Worm (Caenorhabditis elegans) whole organism, L2 larva: ENCODE measurements around the gene ZC13.10.

ENCODE experiments used
- C34F6.9 ChIP-seq: fragments of 150-350 bp; optimal IDR thresholded peaks from 2 replicates; lab custom pipeline; 2014; ENCODE audit warnings: missing biosample characterization, missing genetic modification characterization
- F13H6.1 ChIP-seq: sonication (generic microtip); optimal IDR thresholded peaks from 2 replicates; lab custom pipeline; 2016; ENCODE audit warnings: missing genetic modification characterization, missing compliant biosample characterization
- R02D3.7 ChIP-seq: fragments of 150-350 bp; optimal IDR thresholded peaks from 2 replicates; lab custom pipeline; 2014; ENCODE audit warnings: missing biosample characterization, missing genetic modification characterization
- Y55F3AM.14 ChIP-seq: fragments of 200-800 bp; sonication (Bioruptor generic); optimal IDR thresholded peaks from 2 replicates; lab custom pipeline; 2018; ENCODE audit warnings: mild to moderate bottlenecking, missing genetic modification characterization, missing compliant biosample characterization
- ZK546.5 ChIP-seq: sonication (generic microtip); optimal IDR thresholded peaks from 2 replicates; lab custom pipeline; 2017; ENCODE audit warnings: missing biosample characterization, missing genetic modification characterization
- alr-1 ChIP-seq: fragments of 150-350 bp; optimal IDR thresholded peaks from 2 replicates; lab custom pipeline; 2014; ENCODE audit warnings: missing biosample characterization, missing genetic modification characterization
- aly-2 ChIP-seq: fragments of 150-350 bp; optimal IDR thresholded peaks from 2 replicates; lab custom pipeline; 2014; ENCODE audit warnings: missing biosample characterization, missing genetic modification characterization
- blmp-1 ChIP-seq: sonication (generic microtip); optimal IDR thresholded peaks from 2 replicates; lab custom pipeline; 2017; ENCODE audit warnings: missing genetic modification characterization, mild to moderate bottlenecking, missing compliant biosample characterization, antibody characterized with exemption, moderate library complexity; ENCODE audit not compliant: insufficient read depth
- ceh-16 ChIP-seq: fragments of 150-350 bp; optimal IDR thresholded peaks from 2 replicates; lab custom pipeline; 2014; ENCODE audit warnings: missing biosample characterization, missing genetic modification characterization
- ceh-82 ChIP-seq: fragments of 150-350 bp; optimal IDR thresholded peaks from 2 replicates; lab custom pipeline; 2014; ENCODE audit warnings: missing biosample characterization, missing genetic modification characterization
- crh-2 ChIP-seq: sonication (generic microtip); optimal IDR thresholded peaks from 2 replicates; lab custom pipeline; 2017; ENCODE audit warnings: missing biosample characterization, missing genetic modification characterization
- dmd-4 ChIP-seq: sonication (generic microtip); optimal IDR thresholded peaks from 2 replicates; lab custom pipeline; 2017; ENCODE audit warnings: missing biosample characterization, missing genetic modification characterization
- egl-27 ChIP-seq: sonication (generic microtip); optimal IDR thresholded peaks from 3 replicates; lab custom pipeline; 2017; ENCODE audit warnings: missing biosample characterization, missing genetic modification reagents, missing genetic modification characterization
- elt-1 ChIP-seq: fragments of 150-350 bp; optimal IDR thresholded peaks from 2 replicates; lab custom pipeline; 2014; ENCODE audit warnings: missing biosample characterization, missing genetic modification characterization
- elt-3 ChIP-seq: sonication (generic microtip); optimal IDR thresholded peaks from 2 replicates; lab custom pipeline; 2017; ENCODE audit warnings: missing biosample characterization, missing genetic modification characterization
- fos-1 ChIP-seq: fragments of 150-350 bp; optimal IDR thresholded peaks from 2 replicates; lab custom pipeline; 2014; ENCODE audit warnings: missing biosample characterization, missing genetic modification characterization
- gmeb-1 ChIP-seq: fragments of 150-350 bp; optimal IDR thresholded peaks from 2 replicates; lab custom pipeline; 2014; ENCODE audit warnings: missing biosample characterization, missing genetic modification characterization
- lin-11 ChIP-seq: fragments of 150-350 bp; sonication (generic microtip); optimal IDR thresholded peaks from 2 replicates; lab custom pipeline; 2014; ENCODE audit warnings: missing biosample characterization, missing genetic modification characterization, inconsistent platforms, mixed read lengths
- lin-13 ChIP-seq: fragments of 150-350 bp; optimal IDR thresholded peaks from 2 replicates; lab custom pipeline; 2014; ENCODE audit warnings: missing biosample characterization, missing genetic modification reagents, missing genetic modification characterization
- lin-39 ChIP-seq: fragments of 150-350 bp; optimal IDR thresholded peaks from 2 replicates; lab custom pipeline; 2014; ENCODE audit warnings: missing biosample characterization, missing genetic modification reagents, missing genetic modification characterization
- lsy-2 ChIP-seq, 2 experiments: fragments of 150-350 bp in 1 of 2; sonication (generic microtip) in 1 of 2; optimal IDR thresholded peaks; 2 replicates each; lab custom pipeline; 2014 to 2017; ENCODE audit warnings: missing biosample characterization in 2 of 2, missing genetic modification characterization in 2 of 2
- mab-5 ChIP-seq: fragments of 150-350 bp; optimal IDR thresholded peaks from 2 replicates; lab custom pipeline; 2014; ENCODE audit warnings: missing biosample characterization, missing genetic modification characterization
- mdl-1 ChIP-seq, 2 experiments: fragments of 150-350 bp in 1 of 2; sonication (generic microtip) in 1 of 2; optimal IDR thresholded peaks; 2 replicates each; lab custom pipeline; 2017; ENCODE audit warnings: missing biosample characterization in 2 of 2, missing genetic modification characterization in 2 of 2
- nhr-10 ChIP-seq: sonication (generic microtip); optimal IDR thresholded peaks from 2 replicates; lab custom pipeline; 2017; ENCODE audit warnings: missing biosample characterization, missing genetic modification characterization
- nhr-11 ChIP-seq: fragments of 150-350 bp; optimal IDR thresholded peaks from 2 replicates; lab custom pipeline; 2014; ENCODE audit warnings: missing biosample characterization, missing genetic modification characterization
- nhr-12 ChIP-seq: fragments of 150-350 bp; optimal IDR thresholded peaks from 2 replicates; lab custom pipeline; 2014; ENCODE audit warnings: missing biosample characterization, missing genetic modification characterization
- nhr-129 ChIP-seq: fragments of 150-350 bp; optimal IDR thresholded peaks from 2 replicates; lab custom pipeline; 2014; ENCODE audit warnings: missing biosample characterization, missing genetic modification characterization
- nhr-21 ChIP-seq: fragments of 150-350 bp; optimal IDR thresholded peaks from 2 replicates; lab custom pipeline; 2014; ENCODE audit warnings: missing biosample characterization, missing genetic modification characterization
- nhr-23 ChIP-seq: fragments of 150-350 bp; optimal IDR thresholded peaks from 2 replicates; lab custom pipeline; 2014; ENCODE audit warnings: missing biosample characterization, missing genetic modification reagents, missing genetic modification characterization
- nhr-237 ChIP-seq: fragments of 150-350 bp; optimal IDR thresholded peaks from 2 replicates; lab custom pipeline; 2014; ENCODE audit warnings: missing biosample characterization, missing genetic modification characterization
- nhr-25 ChIP-seq: fragments of 150-350 bp; sonication (generic microtip); optimal IDR thresholded peaks from 3 replicates; lab custom pipeline; 2014; ENCODE audit warnings: missing biosample characterization, missing genetic modification characterization
- nhr-6 ChIP-seq: fragments of 150-350 bp; optimal IDR thresholded peaks from 2 replicates; lab custom pipeline; 2014; ENCODE audit warnings: missing biosample characterization, missing genetic modification characterization
- nhr-77 ChIP-seq: fragments of 150-350 bp; optimal IDR thresholded peaks from 2 replicates; lab custom pipeline; 2014; ENCODE audit warnings: missing biosample characterization, missing genetic modification characterization
- sem-4 ChIP-seq: fragments of 150-350 bp; optimal IDR thresholded peaks from 2 replicates; lab custom pipeline; 2014; ENCODE audit warnings: missing biosample characterization, missing genetic modification reagents, missing genetic modification characterization
- skn-1 ChIP-seq: sonication (generic microtip); optimal IDR thresholded peaks from 2 replicates; lab custom pipeline; 2017; ENCODE audit warnings: missing biosample characterization, missing genetic modification characterization
- sma-3 ChIP-seq: sonication (generic microtip); optimal IDR thresholded peaks from 2 replicates; lab custom pipeline; 2016; ENCODE audit warnings: missing genetic modification reagents, missing genetic modification characterization, missing compliant biosample characterization
- sma-9 ChIP-seq, 2 experiments: fragments of 150-350 bp in 1 of 2; sonication (generic microtip) in 1 of 2; optimal IDR thresholded peaks; 2 replicates each; lab custom pipeline; 2014 to 2016; ENCODE audit warnings: missing genetic modification characterization in 2 of 2, mild to moderate bottlenecking in 1 of 2, missing biosample characterization in 1 of 2, missing compliant biosample characterization in 1 of 2, missing genetic modification reagents in 1 of 2, moderate library complexity in 1 of 2
- snpc-4 ChIP-seq: fragments of 150-350 bp; optimal IDR thresholded peaks from 2 replicates; lab custom pipeline; 2014; ENCODE audit warnings: missing biosample characterization, missing genetic modification characterization
- unc-39 ChIP-seq: fragments of 150-350 bp; optimal IDR thresholded peaks from 2 replicates; lab custom pipeline; 2014; ENCODE audit warnings: missing biosample characterization, missing genetic modification characterization
- unc-55 ChIP-seq: fragments of 150-350 bp; sonication (generic microtip); optimal IDR thresholded peaks from 3 replicates; lab custom pipeline; 2014; ENCODE audit warnings: missing biosample characterization, missing genetic modification reagents, missing genetic modification characterization
- unc-62 ChIP-seq: fragments of 150-350 bp; optimal IDR thresholded peaks from 2 replicates; lab custom pipeline; 2014; ENCODE audit warnings: missing biosample characterization, missing genetic modification reagents, missing genetic modification characterization
- zag-1 ChIP-seq: fragments of 150-350 bp; optimal IDR thresholded peaks from 2 replicates; lab custom pipeline; 2014; ENCODE audit warnings: missing biosample characterization, missing genetic modification characterization
- ztf-1 ChIP-seq: fragments of 200-800 bp; sonication (Bioruptor generic); conservative IDR thresholded peaks from 2 replicates; pipeline ENCODE4 v1.3.6; 2022; ENCODE audit warnings: missing genetic modification characterization, missing compliant biosample characterization
- ztf-11 ChIP-seq: sonication (generic microtip); optimal IDR thresholded peaks from 2 replicates; lab custom pipeline; 2017; ENCODE audit warnings: missing biosample characterization, missing genetic modification characterization
- ztf-4 ChIP-seq: fragments of 150-350 bp; optimal IDR thresholded peaks from 2 replicates; lab custom pipeline; 2014; ENCODE audit warnings: missing biosample characterization, missing genetic modification characterization

The ZC13.10 gene

ce11 chrX:902512-902911, at the start of gene ZC13.10:
Gene ZC13.10, minus strand, starts transcription at chrX:902612.
- no peak for TF ChIP-seq elt-3 (tag; lab: Kevin White, UChicago)
- no peak for TF ChIP-seq ZK546.5 (tag; lab: Kevin White, UChicago)
- TF ChIP-seq alr-1 (tag; lab: Kevin White, UChicago): no peak
- no peak for TF ChIP-seq sma-3 (GFP tag; lab: Kevin White, UChicago)
- no peak for TF ChIP-seq mab-5 (tag; lab: Kevin White, UChicago)
- TF ChIP-seq nhr-77 (tag; lab: Kevin White, UChicago): no peak
- TF ChIP-seq nhr-23 (tag; lab: Kevin White, UChicago): no peak
- no peak for TF ChIP-seq lin-11 (tag; lab: Kevin White, UChicago)
- no peak for TF ChIP-seq aly-2 (tag; lab: Kevin White, UChicago)
- TF ChIP-seq unc-55 (GFP tag; lab: Kevin White, UChicago): no peak
- TF ChIP-seq nhr-12 (tag; lab: Kevin White, UChicago): no peak

- no peak for TF ChIP-seq crh-2 (tag; lab: Kevin White, UChicago)
- no peak for TF ChIP-seq gmeb-1 (tag; lab: Kevin White, UChicago)
- no peak for TF ChIP-seq ztf-1 (GFP tag; lab: Robert Waterston, UW)
- TF ChIP-seq nhr-21 (tag; lab: Kevin White, UChicago): no peak
- no peak for TF ChIP-seq nhr-11 (tag; lab: Kevin White, UChicago)
- TF ChIP-seq ceh-82 (tag; lab: Kevin White, UChicago): no peak
- TF ChIP-seq nhr-237 (tag; lab: Kevin White, UChicago): no peak
- TF ChIP-seq unc-62 (GFP tag; lab: Kevin White, UChicago): no peak
- no peak for TF ChIP-seq egl-27
- no peak for TF ChIP-seq nhr-12 (tag; lab: Kevin White, UChicago)
- TF ChIP-seq nhr-25 (tag; lab: Kevin White, UChicago): no peak
- TF ChIP-seq fos-1 (tag; lab: Kevin White, UChicago): no peak
- no peak for TF ChIP-seq alr-1 (tag; lab: Kevin White, UChicago)
- TF ChIP-seq skn-1 (tag; lab: Kevin White, UChicago): no peak
- TF ChIP-seq ztf-4 (tag; lab: Kevin White, UChicago): no peak
- no peak for TF ChIP-seq ceh-16 (tag; lab: Kevin White, UChicago)
- no peak for TF ChIP-seq mab-5 (tag; lab: Kevin White, UChicago)
- TF ChIP-seq lsy-2 (tag; optimal IDR thresholded peaks at IDR 0.05; lab: Kevin White, UChicago): no peak
- TF ChIP-seq, all 48 proteins: peak for 0
Observed at ce11 chrX:950482-950881, 48.1 kb upstream of the ZC13.10 start, which contains the start of gene arr-1. Gene arr-1, plus strand, starts transcription at chrX:950782.

ce11 chrX:949466-949865, 47.1 kb upstream of the ZC13.10 start:
- peak; percentile 84 for TF ChIP-seq fos-1 (tag; lab: Kevin White, UChicago)
- TF ChIP-seq lin-39: peak; percentile 71
- peak; percentile 96 for TF ChIP-seq mab-5 (tag; lab: Kevin White, UChicago)
- TF ChIP-seq zag-1 (tag; lab: Kevin White, UChicago): peak; percentile 97
- TF ChIP-seq nhr-10 (tag; lab: Kevin White, UChicago): peak; percentile 58
- TF ChIP-seq gmeb-1 (tag; lab: Kevin White, UChicago): peak; percentile 64
- TF ChIP-seq ztf-1 (GFP tag; lab: Robert Waterston, UW): no peak
- peak; percentile 13 for TF ChIP-seq ZK546.5 (tag; lab: Kevin White, UChicago)
- peak; percentile 54 for TF ChIP-seq skn-1 (tag; lab: Kevin White, UChicago)
- no peak for TF ChIP-seq elt-3 (tag; lab: Kevin White, UChicago)
- TF ChIP-seq unc-62 (GFP tag; lab: Kevin White, UChicago): peak; percentile 51
- peak; percentile 96 for TF ChIP-seq F13H6.1 (tag; lab: Kevin White, UChicago)
- TF ChIP-seq nhr-129 (tag; lab: Kevin White, UChicago): peak; percentile 98
- TF ChIP-seq alr-1 (tag; lab: Kevin White, UChicago): no peak
- TF ChIP-seq nhr-237 (tag; lab: Kevin White, UChicago): no peak
- no peak for TF ChIP-seq elt-1 (tag; lab: Kevin White, UChicago)
- peak; percentile 95 for TF ChIP-seq sma-9 (GFP tag; optimal IDR thresholded peaks at IDR 0.05; lab: Kevin White, UChicago)
- no peak for TF ChIP-seq sma-9 (tag; optimal IDR thresholded peaks at IDR 0.05; lab: Kevin White, UChicago)
- peak; percentile 98 for TF ChIP-seq C34F6.9
- no peak for TF ChIP-seq ceh-82 (tag; lab: Kevin White, UChicago)
- peak; percentile 94 for TF ChIP-seq egl-27
- TF ChIP-seq lin-13: peak; percentile 91
- TF ChIP-seq nhr-25 (tag; lab: Kevin White, UChicago): peak; percentile 75
- TF ChIP-seq dmd-4 (tag; lab: Kevin White, UChicago): no peak
- TF ChIP-seq aly-2 (tag; lab: Kevin White, UChicago): peak; percentile 73
- peak; percentile 94 for TF ChIP-seq sem-4 (tag; lab: Kevin White, UChicago)
- TF ChIP-seq lin-11 (tag; lab: Kevin White, UChicago): peak; percentile 83
- peak; percentile 85 for TF ChIP-seq crh-2 (tag; lab: Kevin White, UChicago)
- TF ChIP-seq ztf-4 (tag; lab: Kevin White, UChicago): peak; percentile 83
- peak in 1 of 2 experiments; percentile 82 for TF ChIP-seq mdl-1 (tag; optimal IDR thresholded peaks at IDR 0.05; lab: Kevin White, UChicago)
- peak; percentile 91 for TF ChIP-seq Y55F3AM.14
- peak; percentile 84 for TF ChIP-seq ceh-16 (tag; lab: Kevin White, UChicago)
- peak; percentile 44 for TF ChIP-seq ztf-11
- TF ChIP-seq R02D3.7 (tag; lab: Kevin White, UChicago): no peak
- TF ChIP-seq lsy-2 (tag; optimal IDR thresholded peaks at IDR 0.05; lab: Kevin White, UChicago): peak; percentile 77 to 90
- TF ChIP-seq unc-39 (tag; lab: Kevin White, UChicago): peak; percentile 58
- TF ChIP-seq snpc-4 (tag; lab: Kevin White, UChicago): peak; percentile 74
- peak; percentile 93 for TF ChIP-seq nhr-6 (tag; lab: Kevin White, UChicago)
- no peak for TF ChIP-seq nhr-77 (tag; lab: Kevin White, UChicago)
- peak; percentile 57 for TF ChIP-seq blmp-1 (tag; lab: Kevin White, UChicago)
- TF ChIP-seq sma-3 (GFP tag; lab: Kevin White, UChicago): peak; percentile 78
